Worm (Caenorhabditis elegans): Measurements from ENCODE around the gene C39B5.14.

ce11 chrIII:2205155-2205554, 6.1 kb upstream of the C39B5.14 start:
- no peak for TF ChIP-seq hmg-4 (GFP tag; optimal IDR thresholded peaks at IDR 0.05)
- no peak for TF ChIP-seq F13C5.2 (tag; optimal IDR thresholded peaks at IDR 0.05)
- no peak for TF ChIP-seq flt-1 (GFP tag; IDR thresholded peaks at IDR 0.05)
- TF ChIP-seq pes-1 (GFP tag; IDR thresholded peaks at IDR 0.05), result no peak
- no peak for TF ChIP-seq hnd-1 (tag; optimal IDR thresholded peaks at IDR 0.05)
- TF ChIP-seq ama-1 (optimal IDR thresholded peaks at IDR 0.05), result no peak
- TF ChIP-seq hmbx-1 (tag; optimal IDR thresholded peaks at IDR 0.05), result no peak
- TF ChIP-seq tbx-11 (GFP tag; IDR thresholded peaks at IDR 0.05), result no peak
- no peak for TF ChIP-seq tra-4 (tag; optimal IDR thresholded peaks at IDR 0.05)
- TF ChIP-seq ceh-13 (GFP tag; optimal IDR thresholded peaks at IDR 0.05), result no peak
- TF ChIP-seq aly-1 (tag; optimal IDR thresholded peaks at IDR 0.05), result no peak
- TF ChIP-seq B0310.2 (tag; optimal IDR thresholded peaks at IDR 0.05), result no peak
- no peak for TF ChIP-seq ceh-36 (tag; optimal IDR thresholded peaks at IDR 0.05)
- no peak for TF ChIP-seq tbx-37 (GFP tag; conservative IDR thresholded peaks at IDR 0.05)
